Fruit fly (Drosophila melanogaster) whole organism, embryonic: ENCODE data around the gene CG16789.

Experiments
- Asciz ChIP-seq: fragments of 200-800 bp; sonication (Bioruptor generic); optimal IDR thresholded peaks from 2 replicates; lab custom pipeline; 2017; ENCODE audit warnings: missing biosample characterization, mild to moderate bottlenecking, missing genetic modification characterization, missing genetic modification reagents
- B-H1 ChIP-seq: fragments of 200-800 bp; sonication (Bioruptor generic); IDR thresholded peaks from 3 replicates; pipeline ENCODE4 v1.3.6; 2022; ENCODE audit warnings: missing biosample characterization, missing genetic modification characterization
- CG1024 ChIP-seq: fragments of 200-800 bp; sonication (Bioruptor generic); IDR thresholded peaks from 2 replicates; pipeline ENCODE4 v1.3.6; 2022; ENCODE audit warnings: missing biosample characterization, missing genetic modification characterization
- CG10543 ChIP-seq: fragments of 200-800 bp; sonication (Bioruptor generic); optimal IDR thresholded peaks from 3 replicates; lab custom pipeline; 2017; ENCODE audit warnings: missing biosample characterization, mild to moderate bottlenecking, missing genetic modification characterization, moderate library complexity
- CG10654 ChIP-seq: fragments of 200-800 bp; sonication (Bioruptor generic); optimal IDR thresholded peaks from 2 replicates; lab custom pipeline; 2016; ENCODE audit warnings: missing biosample characterization, missing genetic modification characterization
- CG15011 ChIP-seq: fragments of 200-800 bp; sonication (Bioruptor generic); optimal IDR thresholded peaks from 3 replicates; lab custom pipeline; 2018; ENCODE audit warnings: missing biosample characterization, mild to moderate bottlenecking, missing genetic modification characterization
- CG1529 ChIP-seq: fragments of 200-800 bp; sonication (Bioruptor generic); optimal IDR thresholded peaks from 3 replicates; lab custom pipeline; 2018; ENCODE audit warnings: missing biosample characterization, missing genetic modification characterization
- CG1832 ChIP-seq: fragments of 200-800 bp; sonication (Bioruptor generic); optimal IDR thresholded peaks from 2 replicates; lab custom pipeline; 2017; ENCODE audit warnings: missing biosample characterization, mild to moderate bottlenecking, missing genetic modification characterization, inconsistent platforms
- CG2199 ChIP-seq: fragments of 200-800 bp; sonication (Bioruptor generic); IDR thresholded peaks from 3 replicates; pipeline ENCODE4 v1.3.6; 2022; ENCODE audit warnings: missing biosample characterization, missing genetic modification characterization
- CG2712 ChIP-seq: fragments of 200-800 bp; optimal IDR thresholded peaks from 3 replicates; lab custom pipeline; 2019; ENCODE audit warnings: missing biosample characterization, mild to moderate bottlenecking, missing genetic modification characterization, moderate library complexity
- CG3163 ChIP-seq: fragments of 200-800 bp; sonication (Bioruptor generic); optimal IDR thresholded peaks from 3 replicates; lab custom pipeline; 2016; ENCODE audit warnings: missing biosample characterization, missing genetic modification characterization
- CG34224 ChIP-seq: fragments of 200-800 bp; sonication (Bioruptor generic); IDR thresholded peaks from 3 replicates; pipeline ENCODE4 v1.3.6; 2022; ENCODE audit warnings: missing biosample characterization, missing genetic modification characterization; ENCODE audit not compliant: partially characterized antibody
- CG3838 ChIP-seq: fragments of 200-800 bp; sonication (Bioruptor generic); optimal IDR thresholded peaks from 3 replicates; lab custom pipeline; 2016; ENCODE audit warnings: missing biosample characterization, missing genetic modification characterization
- CG43689 ChIP-seq: fragments of 200-800 bp; sonication (Bioruptor generic); IDR thresholded peaks from 2 replicates; pipeline ENCODE4 v1.3.6; 2022; ENCODE audit warnings: missing biosample characterization, missing genetic modification characterization
- CG4424 ChIP-seq: fragments of 200-800 bp; sonication (Bioruptor generic); optimal IDR thresholded peaks from 3 replicates; lab custom pipeline; 2016; ENCODE audit warnings: missing biosample characterization, missing genetic modification characterization
- CG7786 ChIP-seq: fragments of 200-800 bp; sonication (Bioruptor generic); optimal IDR thresholded peaks from 2 replicates; lab custom pipeline; 2016; ENCODE audit warnings: missing biosample characterization, missing genetic modification characterization
- CG7928 ChIP-seq: fragments of 200-800 bp; sonication (Bioruptor generic); optimal IDR thresholded peaks from 2 replicates; lab custom pipeline; 2017; ENCODE audit warnings: missing biosample characterization, mild to moderate bottlenecking, missing genetic modification characterization
- CG9817 ChIP-seq: fragments of 200-800 bp; sonication (Bioruptor generic); optimal IDR thresholded peaks from 2 replicates; lab custom pipeline; 2018; ENCODE audit warnings: missing biosample characterization, mild to moderate bottlenecking, missing genetic modification characterization, moderate library complexity
- CoRest ChIP-seq: fragments of 200-800 bp; sonication (Bioruptor generic); optimal IDR thresholded peaks from 3 replicates; lab custom pipeline; 2018; ENCODE audit warnings: missing biosample characterization, mild to moderate bottlenecking, missing genetic modification characterization, moderate library complexity
- D19B ChIP-seq: fragments of 200-800 bp; sonication (Bioruptor generic); optimal IDR thresholded peaks from 2 replicates; lab custom pipeline; 2017; ENCODE audit warnings: missing biosample characterization, mild to moderate bottlenecking, missing genetic modification characterization
- Dad ChIP-seq: fragments of 200-800 bp; sonication (Bioruptor generic); optimal IDR thresholded peaks from 3 replicates; lab custom pipeline; 2016; ENCODE audit warnings: missing biosample characterization, missing genetic modification characterization
- Dip3 ChIP-seq: fragments of 200-800 bp; sonication (Bioruptor generic); optimal IDR thresholded peaks from 3 replicates; lab custom pipeline; 2016; ENCODE audit warnings: missing biosample characterization, missing genetic modification characterization
- Doc2 ChIP-seq: fragments of 200-800 bp; sonication (Bioruptor generic); IDR thresholded peaks from 2 replicates; pipeline ENCODE4 v1.3.6; 2022; ENCODE audit warnings: missing biosample characterization, missing genetic modification characterization
- Eip74EF ChIP-seq, 2 experiments: fragments of 200-800 bp in 1 of 2; fragments of >200 bp in 1 of 2; sonication (Bioruptor generic) in 1 of 2; optimal IDR thresholded peaks; 2 replicates each; lab custom pipeline; 2017 to 2019; ENCODE audit warnings: missing biosample characterization in 2 of 2, missing genetic modification characterization in 2 of 2, mild to moderate bottlenecking in 1 of 2, moderate library complexity in 1 of 2
- Elba2 ChIP-seq: fragments of 200-800 bp; sonication (Bioruptor generic); optimal IDR thresholded peaks from 3 replicates; lab custom pipeline; 2016; ENCODE audit warnings: missing biosample characterization, missing genetic modification characterization
- Fer2 ChIP-seq: fragments of 200-800 bp; sonication (Bioruptor generic); optimal IDR thresholded peaks from 2 replicates; lab custom pipeline; 2018; ENCODE audit warnings: missing biosample characterization, mild to moderate bottlenecking, missing genetic modification characterization, moderate library complexity
- H15 ChIP-seq: fragments of 200-800 bp; sonication (Bioruptor generic); IDR thresholded peaks from 3 replicates; pipeline ENCODE4 v1.3.6; 2022; ENCODE audit warnings: missing biosample characterization, missing genetic modification characterization
- Max ChIP-seq: fragments of 200-800 bp; sonication (Bioruptor generic); optimal IDR thresholded peaks from 2 replicates; lab custom pipeline; 2016; ENCODE audit warnings: missing biosample characterization, mild to moderate bottlenecking, missing genetic modification characterization
- NfI ChIP-seq: fragments of 200-800 bp; sonication (Bioruptor generic); optimal IDR thresholded peaks from 3 replicates; lab custom pipeline; 2018; ENCODE audit warnings: missing biosample characterization, mild to moderate bottlenecking, missing genetic modification characterization, moderate library complexity
- Scr ChIP-seq: fragments of 200-800 bp; sonication (Bioruptor generic); IDR thresholded peaks from 2 replicates; pipeline ENCODE4 v1.3.6; 2022; ENCODE audit warnings: missing biosample characterization, missing genetic modification characterization; ENCODE audit not compliant: partially characterized antibody
- Sox100B ChIP-seq: fragments of 200-800 bp; sonication (Bioruptor generic); optimal IDR thresholded peaks from 3 replicates; lab custom pipeline; 2018; ENCODE audit warnings: missing biosample characterization, mild to moderate bottlenecking, missing genetic modification characterization
- Sox102F ChIP-seq: fragments of 200-800 bp; sonication (Bioruptor generic); optimal IDR thresholded peaks from 2 replicates; lab custom pipeline; 2018; ENCODE audit warnings: missing biosample characterization, mild to moderate bottlenecking, missing genetic modification characterization, moderate library complexity
- Usf ChIP-seq: fragments of 200-800 bp; sonication (Bioruptor generic); optimal IDR thresholded peaks from 2 replicates; lab custom pipeline; 2017; ENCODE audit warnings: missing genotype, missing biosample characterization, missing genetic modification characterization
- cato ChIP-seq: fragments of 200-800 bp; sonication (Bioruptor generic); optimal IDR thresholded peaks from 2 replicates; lab custom pipeline; 2016; ENCODE audit warnings: missing biosample characterization, missing genetic modification characterization, borderline replicate concordance
- emc ChIP-seq: fragments of 200-800 bp; sonication (Bioruptor generic); optimal IDR thresholded peaks from 2 replicates; lab custom pipeline; 2016; ENCODE audit warnings: missing biosample characterization, missing genetic modification characterization
- en ChIP-seq: fragments of 200-800 bp; sonication (Bioruptor generic); optimal IDR thresholded peaks from 2 replicates; lab custom pipeline; 2016; ENCODE audit warnings: missing biosample characterization, missing genetic modification characterization
- fd64A ChIP-seq: fragments of 200-800 bp; sonication (Bioruptor generic); optimal IDR thresholded peaks from 3 replicates; lab custom pipeline; 2018; ENCODE audit warnings: missing biosample characterization, mild to moderate bottlenecking, missing genetic modification characterization
- fu2 ChIP-seq: fragments of 200-800 bp; sonication (Bioruptor generic); optimal IDR thresholded peaks from 2 replicates; lab custom pipeline; 2016; ENCODE audit warnings: missing biosample characterization, missing genetic modification characterization
- grau ChIP-seq: fragments of 200-800 bp; optimal IDR thresholded peaks from 3 replicates; lab custom pipeline; 2019; ENCODE audit warnings: missing biosample characterization, mild to moderate bottlenecking, missing genetic modification characterization, moderate library complexity
- hb ChIP-seq: fragments of 200-800 bp; sonication (Bioruptor generic); IDR thresholded peaks from 3 replicates; pipeline ENCODE4 v1.3.6; 2022; ENCODE audit warnings: missing biosample characterization, missing genetic modification characterization; ENCODE audit not compliant: partially characterized antibody
- hbn ChIP-seq: fragments of 200-800 bp; sonication (Bioruptor generic); IDR thresholded peaks from 2 replicates; pipeline ENCODE4 v1.3.6; 2022; ENCODE audit warnings: missing biosample characterization, missing genetic modification characterization; ENCODE audit not compliant: partially characterized antibody
- lab ChIP-seq: fragments of 200-800 bp; sonication (Bioruptor generic); optimal IDR thresholded peaks from 3 replicates; lab custom pipeline; 2017; ENCODE audit warnings: missing biosample characterization, missing genetic modification characterization, mild to moderate bottlenecking, moderate library complexity, missing genetic modification reagents
- mld ChIP-seq: fragments of 200-800 bp; sonication (Bioruptor generic); IDR thresholded peaks from 3 replicates; pipeline ENCODE4 v1.3.6; 2022; ENCODE audit warnings: missing biosample characterization, missing genetic modification characterization; ENCODE audit not compliant: partially characterized antibody
- phol ChIP-seq: fragments of 200-800 bp; sonication (Bioruptor generic); optimal IDR thresholded peaks from 3 replicates; lab custom pipeline; 2018; ENCODE audit warnings: missing biosample characterization, mild to moderate bottlenecking, missing genetic modification characterization, moderate library complexity
- stwl ChIP-seq: fragments of 200-800 bp; sonication (Bioruptor generic); optimal IDR thresholded peaks from 3 replicates; lab custom pipeline; 2018; ENCODE audit warnings: missing biosample characterization, mild to moderate bottlenecking, missing genetic modification characterization, moderate library complexity
- vnd ChIP-seq: fragments of 200-800 bp; sonication (Bioruptor generic); IDR thresholded peaks from 3 replicates; pipeline ENCODE4 v1.3.6; 2022; ENCODE audit warnings: missing biosample characterization, missing genetic modification characterization; ENCODE audit not compliant: partially characterized antibody

Gene CG16789

DNA sequence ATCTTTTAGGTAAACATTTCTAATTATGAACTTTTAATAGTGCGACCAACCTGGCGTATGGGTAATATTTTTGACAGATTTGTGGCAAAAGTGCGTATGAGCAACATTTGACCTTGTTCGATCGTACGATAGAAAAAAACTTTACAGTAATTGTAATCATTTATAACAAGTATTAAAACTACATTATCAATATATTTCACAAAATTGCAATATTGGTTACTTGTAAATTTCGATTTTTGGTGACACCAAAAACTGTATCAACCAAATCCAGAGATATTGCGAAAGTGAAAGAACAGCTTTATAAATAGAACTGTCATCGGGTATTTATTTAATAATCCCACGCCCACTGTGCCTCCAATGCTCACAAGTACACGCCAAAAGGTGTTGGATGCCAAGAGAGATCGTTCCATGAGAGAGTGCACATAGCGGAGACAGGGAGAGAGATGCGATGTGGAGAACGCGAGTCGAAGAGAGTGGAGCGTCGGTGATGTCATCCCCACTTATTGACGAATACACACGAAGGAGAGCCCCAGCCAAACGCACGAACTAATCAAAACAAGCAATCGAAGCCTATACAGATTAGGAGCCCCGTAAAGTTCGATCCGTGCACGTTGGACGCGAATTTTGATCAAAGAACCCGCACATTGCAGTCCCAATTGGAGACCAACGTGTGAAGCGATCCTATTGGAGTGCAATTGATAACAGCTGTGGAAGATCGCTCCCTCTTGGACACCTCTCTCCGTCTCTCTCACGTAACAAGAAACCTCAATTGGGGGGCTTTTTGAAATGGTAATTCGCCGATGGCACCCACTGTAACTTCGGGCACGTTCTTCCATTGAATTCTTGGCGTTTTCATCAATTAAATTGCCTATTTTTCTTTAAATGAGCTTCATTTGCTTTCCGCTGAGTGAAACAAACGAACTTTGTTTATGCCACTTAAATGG is 32.5 kb upstream of the CG16789 start (continued):
- no peak for TF ChIP-seq hbn (GFP tag; lab: Robert Waterston, UW)
- TF ChIP-seq CG7928 (GFP tag; lab: Kevin White, UChicago): peak; percentile 78
- peak; percentile 98 for TF ChIP-seq CG15011
- peak; percentile 94 for TF ChIP-seq D19B (GFP tag; lab: Kevin White, UChicago)
- peak; percentile 79 for TF ChIP-seq B-H1 (GFP tag; lab: Robert Waterston, UW)
- TF ChIP-seq en (GFP tag; lab: Kevin White, UChicago): peak; percentile 91
- TF ChIP-seq grau: peak; percentile 95
- peak; percentile 93 for TF ChIP-seq Dip3 (GFP tag; lab: Kevin White, UChicago)
- TF ChIP-seq hb (GFP tag; lab: Robert Waterston, UW): no peak
- TF ChIP-seq Max (GFP tag; lab: Kevin White, UChicago): peak; percentile 94
- peak; percentile 98 for TF ChIP-seq CoRest
- TF ChIP-seq Asciz: peak; percentile 95
- peak; percentile 99 for TF ChIP-seq Sox100B (GFP tag; lab: Kevin White, UChicago)
- no peak for TF ChIP-seq stwl (tag; lab: Kevin White, UChicago)
- peak; percentile 95 for TF ChIP-seq NfI (GFP tag; lab: Kevin White, UChicago)
- peak; percentile 95 for TF ChIP-seq CG10654 (GFP tag; lab: Kevin White, UChicago)
- TF ChIP-seq CG9817: peak; percentile 91
- TF ChIP-seq emc: peak; percentile 87
- TF ChIP-seq CG3838 (GFP tag; lab: Kevin White, UChicago): peak; percentile 85
- no peak; the same call in 2 of the 3 replicates for TF ChIP-seq CG34224 (GFP tag; lab: Robert Waterston, UW)
- peak; percentile 96 for TF ChIP-seq Sox102F
- peak; percentile 85 for TF ChIP-seq Fer2 (tag; lab: Kevin White, UChicago)
- TF ChIP-seq Eip74EF (GFP tag; optimal IDR thresholded peaks at IDR 0.05; lab: Kevin White, UChicago): peak in 1 of 2 experiments; percentile 98
- TF ChIP-seq CG1832 (GFP tag; lab: Kevin White, UChicago): no peak
- TF ChIP-seq CG10543: peak; percentile 98
- peak; percentile 96 for TF ChIP-seq Usf
- no peak; the same call in 2 of the 3 replicates for TF ChIP-seq CG2199 (GFP tag; lab: Robert Waterston, UW)
- TF ChIP-seq H15 (GFP tag; lab: Robert Waterston, UW): peak; percentile 79; the same call in 2 of the 3 replicates
- TF ChIP-seq CG2712 (tag; lab: Kevin White, UChicago): peak; percentile 96
- peak; percentile 62 for TF ChIP-seq Elba2 (GFP tag; lab: Kevin White, UChicago)
- TF ChIP-seq mld (GFP tag; lab: Robert Waterston, UW): no peak
- peak; percentile 61 for TF ChIP-seq CG43689 (GFP tag; lab: Robert Waterston, UW)
- peak; percentile 50; the same call in 1 of the 2 replicates for TF ChIP-seq CG1024 (GFP tag; lab: Robert Waterston, UW)
- 0 out of 3 replicates have a peak, but pooled peaks have one; percentile 28 for TF ChIP-seq vnd
- peak; percentile 96 for TF ChIP-seq CG1529 (GFP tag; lab: Kevin White, UChicago)
- peak; percentile 63 for TF ChIP-seq CG3163
- peak; percentile 96 for TF ChIP-seq phol (tag; lab: Kevin White, UChicago)
- TF ChIP-seq cato: peak; percentile 87
- TF ChIP-seq Dad (GFP tag; lab: Kevin White, UChicago): peak; percentile 92
- peak; percentile 89 for TF ChIP-seq fu2 (GFP tag; lab: Kevin White, UChicago)
- TF ChIP-seq fd64A: peak; percentile 80
- 0 out of 2 replicates have a peak, but pooled peaks have one; percentile 22 for TF ChIP-seq Scr (GFP tag; lab: Robert Waterston, UW)
- peak; percentile 98 for TF ChIP-seq CG4424
- TF ChIP-seq Doc2: peak; percentile 72
- TF ChIP-seq lab (GFP tag; lab: Kevin White, UChicago): peak; percentile 96
- TF ChIP-seq CG7786: peak; percentile 90
